ENCODE assay signal across 4 worm cellular contexts in the genomic region with DNA sequence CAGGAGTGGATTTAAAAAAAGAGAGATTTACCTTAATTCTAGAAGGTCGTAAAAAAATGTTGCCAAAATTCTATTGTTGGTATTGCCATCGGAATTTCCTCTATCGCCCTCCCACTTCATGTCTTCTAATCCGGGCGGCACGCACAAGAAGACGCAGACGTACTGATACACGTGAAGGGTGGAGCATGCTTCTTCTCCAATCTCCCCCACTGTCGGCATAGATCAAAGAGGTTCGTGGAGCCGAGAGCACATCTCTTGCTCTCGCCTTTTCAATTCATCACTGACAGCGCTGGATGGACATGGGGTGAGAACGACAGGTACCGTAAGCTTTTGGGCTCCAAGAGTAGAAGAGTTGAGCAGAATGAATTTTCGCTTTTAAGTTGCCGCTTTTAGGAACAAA.
TF ChIP-seq lines count a peak whose summit lies in the region.

A gene (minus strand): TSS at position 74 of the 400 bp plus-strand sequence.

TF ChIP-seq in whole organism, L1 larva, 84 proteins besides CTCF, POLR2A, EP300 and RAD21:
- TF ChIP-seq lin-14 (GFP tag; optimal IDR thresholded peaks at IDR 0.05; lab: Kevin White, UChicago) (peak; percentile 68), Y116A8C.19 (tag; optimal IDR thresholded peaks at IDR 0.05; lab: Kevin White, UChicago; ENCODE audit: borderline replicate concordance) (no peak), lin-15B (tag; optimal IDR thresholded peaks at IDR 0.05; lab: Kevin White, UChicago) (no peak), mab-9 (GFP tag; IDR thresholded peaks at IDR 0.05; lab: Robert Waterston, UW) (peak; percentile 43; the same call in 1 of the 2 replicates), nhr-71 (tag; optimal IDR thresholded peaks at IDR 0.05; lab: Kevin White, UChicago) (peak; percentile 11), lsy-2 (tag; optimal IDR thresholded peaks at IDR 0.05; lab: Kevin White, UChicago) (peak in 1 of 2 experiments; percentile 47), rnt-1 (tag; optimal IDR thresholded peaks at IDR 0.05; lab: Kevin White, UChicago) (peak; percentile 38)

TF ChIP-seq in whole organism, L2 larva, 48 proteins besides CTCF, POLR2A, EP300 and RAD21:
- TF ChIP-seq mab-5 (tag; optimal IDR thresholded peaks at IDR 0.05; lab: Kevin White, UChicago) (peak; percentile 36), C34F6.9 (tag; optimal IDR thresholded peaks at IDR 0.05; lab: Kevin White, UChicago) (no peak), nhr-129 (tag; optimal IDR thresholded peaks at IDR 0.05; lab: Kevin White, UChicago) (peak; percentile 5), mdl-1 (tag; optimal IDR thresholded peaks at IDR 0.05; lab: Kevin White, UChicago) (peak in 1 of 2 experiments; percentile 56), ztf-4 (tag; optimal IDR thresholded peaks at IDR 0.05; lab: Kevin White, UChicago) (no peak), unc-55 (GFP tag; optimal IDR thresholded peaks at IDR 0.05; lab: Kevin White, UChicago) (peak; percentile 35), lsy-2 (tag; optimal IDR thresholded peaks at IDR 0.05; lab: Kevin White, UChicago) (peak in 1 of 2 experiments; percentile 38)

TF ChIP-seq in whole organism, L3 larva, 47 proteins besides CTCF, POLR2A, EP300 and RAD21:
- TF ChIP-seq ceh-16 (tag; optimal IDR thresholded peaks at IDR 0.05; lab: Kevin White, UChicago), result no peak
- no peak for TF ChIP-seq jun-1 (tag; optimal IDR thresholded peaks at IDR 0.05; lab: Kevin White, UChicago)
- TF ChIP-seq nfya-1 (tag; optimal IDR thresholded peaks at IDR 0.05; lab: Kevin White, UChicago; ENCODE audit: insufficient read depth), result peak; percentile 53

TF ChIP-seq in whole organism, mixed stage, embryonic, 35 proteins besides CTCF, POLR2A, EP300 and RAD21:
- TF ChIP-seq ceh-83 (GFP tag; optimal IDR thresholded peaks at IDR 0.05; lab: Kevin White, UChicago), result no peak
- no peak for TF ChIP-seq drap-1 (GFP tag; optimal IDR thresholded peaks at IDR 0.05; lab: Kevin White, UChicago)
- TF ChIP-seq sem-2 (GFP tag; optimal IDR thresholded peaks at IDR 0.05; lab: Kevin White, UChicago), result no peak
- no peak for TF ChIP-seq ceh-39 (tag; optimal IDR thresholded peaks at IDR 0.05; lab: Kevin White, UChicago)
- no peak for TF ChIP-seq lsy-2 (tag; optimal IDR thresholded peaks at IDR 0.05; lab: Kevin White, UChicago)
- TF ChIP-seq flh-1 (GFP tag; optimal IDR thresholded peaks at IDR 0.05; lab: Kevin White, UChicago), result no peak
- TF ChIP-seq unc-62 (GFP tag; optimal IDR thresholded peaks at IDR 0.05; lab: Kevin White, UChicago), result peak; percentile 44
